Worm (Caenorhabditis elegans): ENCODE results near the gene C24A8.6.

- TF ChIP-seq unc-62 (GFP tag; optimal IDR thresholded peaks at IDR 0.05) (no peak), sptf-1 (tag; optimal IDR thresholded peaks at IDR 0.05) (no peak), blmp-1 (tag; optimal IDR thresholded peaks at IDR 0.05) (no peak), unc-39 (tag; optimal IDR thresholded peaks at IDR 0.05) (no peak), nhr-76 (tag; optimal IDR thresholded peaks at IDR 0.05) (no peak), pha-4 (tag; optimal IDR thresholded peaks at IDR 0.05) (no peak), ztf-11 (tag; optimal IDR thresholded peaks at IDR 0.05) (no peak), ceh-43 (GFP tag; optimal IDR thresholded peaks at IDR 0.05) (no peak), snpc-4 (tag; optimal IDR thresholded peaks at IDR 0.05) (no peak), nhr-237 (tag; optimal IDR thresholded peaks at IDR 0.05) (no peak), elt-3 (tag; optimal IDR thresholded peaks at IDR 0.05) (no peak)
Measured at ce11 chrX:4342730-4343129, 10.5 kb upstream of the C24A8.6 start.
